Fruit fly (Drosophila melanogaster) whole organism, wandering third instar larva: Measurements from ENCODE around the gene Gr85a.

Experiments
- CG9705 ChIP-seq: fragments of 200-800 bp; sonication (Bioruptor generic); optimal IDR thresholded peaks from 2 replicates; lab custom pipeline; 2018; ENCODE audit warnings: missing biosample characterization, mild to moderate bottlenecking, missing genetic modification characterization
- GATAd ChIP-seq: sonication (Bioruptor generic); optimal IDR thresholded peaks from 2 replicates; lab custom pipeline; 2016; ENCODE audit warnings: missing biosample characterization, missing genetic modification characterization
- Myc ChIP-seq: fragments of >200 bp; optimal IDR thresholded peaks from 2 replicates; lab custom pipeline; 2017
- N ChIP-seq: fragments of >200 bp; optimal IDR thresholded peaks from 2 replicates; lab custom pipeline; 2018; ENCODE audit warnings: missing biosample characterization, missing external identifiers, missing genetic modification characterization
- fru ChIP-seq: fragments of 200-800 bp; sonication (Bioruptor generic); optimal IDR thresholded peaks from 3 replicates; lab custom pipeline; 2016; ENCODE audit warnings: missing biosample characterization, mild to moderate bottlenecking, missing genetic modification characterization
- psq ChIP-seq: fragments of 200-800 bp; sonication (Bioruptor generic); optimal IDR thresholded peaks from 3 replicates; lab custom pipeline; 2017; ENCODE audit warnings: missing biosample characterization, mild to moderate bottlenecking, missing genetic modification characterization, moderate library complexity
- rgr ChIP-seq: fragments of 200-800 bp; sonication (Bioruptor generic); optimal IDR thresholded peaks from 3 replicates; lab custom pipeline; 2016; ENCODE audit warnings: missing biosample characterization, mild to moderate bottlenecking, missing genetic modification characterization
- usp ChIP-seq: fragments of >200 bp; optimal IDR thresholded peaks from 2 replicates; lab custom pipeline; 2017; ENCODE audit warnings: missing biosample characterization, missing genetic modification characterization

- TF ChIP-seq fru (peak; percentile 77), CG9705 (GFP tag; lab: Kevin White, UChicago) (no peak), N (GFP tag; lab: Kevin White, UChicago) (no peak), psq (GFP tag; lab: Kevin White, UChicago) (peak; percentile 98), Myc (lab: Kevin White, UChicago) (no peak), usp (GFP tag; lab: Kevin White, UChicago) (no peak), GATAd (GFP tag; lab: Kevin White, UChicago) (no peak), rgr (GFP tag; lab: Kevin White, UChicago) (peak; percentile 64)
Measured at dm6 chr3R:9961163-9962072, 35.2 kb downstream of the Gr85a start.
